Worm (Caenorhabditis elegans) whole organism, midembryonic: Measurements from ENCODE around the gene crb-1.

Experiments used
- T22C8.4 ChIP-seq: fragments of 200-800 bp; sonication (Bioruptor generic); IDR thresholded peaks from 2 replicates; pipeline ENCODE4 v1.3.6; 2022; ENCODE audit warnings: missing genetic modification characterization, missing compliant biosample characterization
- cog-1 ChIP-seq: sonication (generic microtip); optimal IDR thresholded peaks from 2 replicates; lab custom pipeline; 2016; ENCODE audit warnings: missing genetic modification characterization, missing compliant biosample characterization
- flt-1 ChIP-seq: fragments of 200-800 bp; sonication (Bioruptor generic); IDR thresholded peaks from 2 replicates; pipeline ENCODE4 v1.3.6; 2022; ENCODE audit warnings: missing genetic modification characterization, missing compliant biosample characterization
- klf-2 ChIP-seq: fragments of 200-800 bp; sonication (Bioruptor generic); conservative IDR thresholded peaks from 2 replicates; pipeline ENCODE4 v1.3.6; 2022; ENCODE audit warnings: missing genetic modification reagents, missing genetic modification characterization, missing compliant biosample characterization
- med-1 ChIP-seq: sonication (generic microtip); optimal IDR thresholded peaks from 2 replicates; lab custom pipeline; 2017; ENCODE audit warnings: missing genetic modification characterization, mild to moderate bottlenecking, missing compliant biosample characterization, antibody characterized with exemption, missing genetic modification reagents; ENCODE audit not compliant: insufficient read depth
- ref-1 ChIP-seq: fragments of 200-800 bp; sonication (Bioruptor generic); conservative IDR thresholded peaks from 2 replicates; pipeline ENCODE4 v1.3.6; 2022; ENCODE audit warnings: missing genetic modification reagents, missing genetic modification characterization, missing compliant biosample characterization
- tab-1 ChIP-seq: fragments of 200-800 bp; sonication (Bioruptor generic); IDR thresholded peaks from 2 replicates; pipeline ENCODE4 v1.3.6; 2022; ENCODE audit warnings: missing genetic modification characterization, missing compliant biosample characterization
- ztf-23 ChIP-seq: fragments of 200-800 bp; sonication (Bioruptor generic); IDR thresholded peaks from 2 replicates; pipeline ENCODE4 v1.3.6; 2022; ENCODE audit warnings: missing genetic modification reagents, missing genetic modification characterization, missing compliant biosample characterization
- ztf-29 ChIP-seq: fragments of 200-800 bp; sonication (Bioruptor generic); IDR thresholded peaks from 2 replicates; pipeline ENCODE4 v1.3.6; 2022; ENCODE audit warnings: missing genetic modification reagents, missing genetic modification characterization, missing compliant biosample characterization

Gene crb-1

DNA sequence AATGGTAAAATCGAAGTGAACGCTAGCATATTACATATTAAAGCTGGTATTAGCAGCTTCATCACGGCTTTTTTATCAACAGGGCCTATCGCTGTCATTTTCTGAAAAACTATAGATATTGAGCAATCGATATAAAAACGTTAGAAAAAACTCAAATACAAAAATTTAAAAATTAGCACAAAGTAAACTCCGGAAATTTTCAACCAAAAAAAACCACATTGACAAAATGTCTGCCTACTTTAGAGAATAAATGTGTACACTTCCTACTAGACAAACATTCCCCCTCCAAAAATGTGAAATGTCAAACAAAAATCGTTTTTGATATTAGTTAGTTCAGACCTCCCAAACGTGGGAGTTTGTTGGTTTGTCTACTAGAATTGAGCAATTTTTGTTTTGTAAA is 45.3 kb downstream of the crb-1 start, which contains the start of gene mfsd-10:
Gene mfsd-10, minus strand, starts transcription at position 101 of the 400 bp plus-strand sequence.
- TF ChIP-seq flt-1 (GFP tag; lab: Robert Waterston, UW) (no peak), klf-2 (GFP tag; lab: Robert Waterston, UW) (no peak), ref-1 (no peak), ztf-29 (no peak), T22C8.4 (GFP tag; lab: Robert Waterston, UW) (no peak), med-1 (no peak), cog-1 (no peak), tab-1 (GFP tag; lab: Robert Waterston, UW) (no peak), ztf-23 (GFP tag; lab: Robert Waterston, UW) (no peak)

DNA sequence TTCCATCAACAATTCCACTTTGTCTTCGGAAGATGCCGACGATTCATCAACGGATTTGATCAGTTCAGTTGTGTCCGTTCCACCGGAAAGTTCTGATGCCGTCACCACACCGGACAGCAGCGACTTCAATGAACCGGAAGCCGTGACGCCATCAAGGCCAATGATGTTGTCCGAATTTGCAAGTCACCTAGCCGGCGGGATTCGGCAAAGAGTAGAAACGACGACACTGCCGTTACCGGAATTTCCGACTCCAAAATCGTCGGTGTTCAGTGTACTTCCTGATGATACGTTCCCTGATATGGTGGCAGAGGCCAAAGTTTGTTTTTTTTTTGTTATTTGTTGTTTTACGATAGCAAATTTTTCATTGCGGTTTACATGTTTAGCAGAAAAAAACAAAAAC is 50.3 kb downstream of the crb-1 start:
- no peak for TF ChIP-seq ztf-23 (GFP tag; lab: Robert Waterston, UW)
- no peak for TF ChIP-seq flt-1 (GFP tag; lab: Robert Waterston, UW)
- no peak for TF ChIP-seq T22C8.4 (GFP tag; lab: Robert Waterston, UW)
- TF ChIP-seq klf-2 (GFP tag; lab: Robert Waterston, UW), result no peak
- no peak for TF ChIP-seq tab-1 (GFP tag; lab: Robert Waterston, UW)
- TF ChIP-seq med-1, result no peak
- no peak for TF ChIP-seq cog-1
- TF ChIP-seq ref-1, result no peak

DNA sequence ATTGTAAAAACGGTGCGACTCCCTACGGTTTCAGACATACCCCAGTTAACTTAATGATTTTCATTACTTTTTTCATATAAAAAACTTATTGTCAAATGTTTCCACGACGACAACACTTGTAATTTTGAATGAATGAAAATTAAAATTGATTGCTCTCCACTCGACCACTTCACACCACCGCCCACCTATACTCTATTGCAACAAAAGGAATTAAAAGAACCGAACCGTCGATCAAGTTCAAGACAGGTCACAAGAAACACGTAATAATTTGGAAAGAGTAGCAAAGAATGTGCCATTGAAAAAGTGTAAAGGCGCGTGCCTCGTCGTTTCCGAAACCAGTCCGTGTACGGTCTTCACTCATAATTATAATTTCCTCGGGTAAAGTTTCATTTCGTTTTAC is 51.3 kb downstream of the crb-1 start, which contains the start of gene F10D7.11:
Gene F10D7.11, plus strand, starts transcription at position 301 of the 400 bp plus-strand sequence.
- TF ChIP-seq T22C8.4 (GFP tag; lab: Robert Waterston, UW), result no peak
- no peak for TF ChIP-seq flt-1 (GFP tag; lab: Robert Waterston, UW)

DNA sequence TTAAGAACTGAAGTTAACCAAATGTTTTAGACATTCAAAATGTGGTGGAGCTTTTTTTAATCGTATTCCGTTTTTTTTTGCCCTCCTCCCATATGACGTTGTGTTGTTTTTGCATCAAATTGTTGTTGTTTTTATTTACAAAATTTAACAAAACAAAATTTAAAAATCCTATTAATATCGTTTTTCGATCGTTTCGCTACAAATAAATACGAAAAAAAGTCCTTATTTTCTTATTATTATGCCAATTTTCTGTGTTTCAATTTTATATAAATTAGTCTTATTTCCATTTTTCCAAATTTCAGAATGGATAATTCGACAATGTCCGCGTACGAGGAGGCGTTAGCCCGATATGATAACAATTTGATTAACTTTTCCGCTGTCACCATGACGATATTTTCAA is 54.4 kb downstream of the crb-1 start, which contains the start of gene npr-36:
Gene npr-36, plus strand, starts transcription at position 301 of the 400 bp plus-strand sequence.
- TF ChIP-seq tab-1 (GFP tag; lab: Robert Waterston, UW), result no peak
- no peak for TF ChIP-seq ztf-23 (GFP tag; lab: Robert Waterston, UW)

DNA sequence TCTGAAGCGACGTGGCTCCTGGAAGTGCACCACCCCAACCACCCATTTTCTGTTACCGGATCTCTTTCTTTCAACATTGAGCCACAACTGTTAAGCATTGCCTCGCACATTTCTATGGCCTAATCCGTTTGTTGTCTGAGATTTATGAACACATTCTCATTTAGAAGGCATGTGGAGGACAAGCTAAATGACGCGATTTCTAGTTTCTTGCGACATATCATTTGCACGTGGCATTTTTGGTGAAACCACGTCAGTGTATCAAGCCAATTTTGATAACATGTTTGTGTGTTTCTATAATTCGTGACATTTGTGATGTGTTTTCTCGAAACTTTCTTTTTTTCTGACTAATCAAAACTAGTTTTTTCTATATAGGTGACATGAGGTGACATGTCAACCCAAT is 57.1 kb downstream of the crb-1 start:
- TF ChIP-seq ref-1, result no peak
- no peak for TF ChIP-seq T22C8.4 (GFP tag; lab: Robert Waterston, UW)
- no peak for TF ChIP-seq ztf-23 (GFP tag; lab: Robert Waterston, UW)
- no peak for TF ChIP-seq ztf-29
- TF ChIP-seq tab-1 (GFP tag; lab: Robert Waterston, UW), result no peak
- TF ChIP-seq cog-1, result no peak
- TF ChIP-seq klf-2 (GFP tag; lab: Robert Waterston, UW), result no peak
- TF ChIP-seq med-1, result no peak
- TF ChIP-seq flt-1 (GFP tag; lab: Robert Waterston, UW), result no peak

DNA sequence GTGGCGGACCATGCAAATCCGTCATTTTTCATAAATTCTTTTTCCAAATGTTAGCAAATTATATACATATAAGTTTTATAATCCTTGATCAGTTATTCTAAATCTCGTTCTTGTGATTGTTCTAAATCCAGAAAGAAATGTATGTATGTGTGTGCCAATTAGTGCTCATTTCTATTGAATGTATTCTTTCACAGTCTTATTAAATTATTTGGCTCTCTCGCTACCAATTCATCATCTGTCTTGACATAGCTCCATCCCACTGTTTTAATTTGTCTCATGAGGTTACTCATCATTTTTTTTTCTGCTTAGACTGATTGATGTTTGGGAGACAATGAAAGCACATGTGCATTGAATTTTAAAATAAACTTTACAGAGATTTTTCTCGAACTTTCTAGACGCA is 58.4 kb downstream of the crb-1 start:
- TF ChIP-seq T22C8.4 (GFP tag; lab: Robert Waterston, UW) (no peak), med-1 (no peak), cog-1 (no peak), ztf-29 (no peak), tab-1 (GFP tag; lab: Robert Waterston, UW) (no peak), klf-2 (GFP tag; lab: Robert Waterston, UW) (no peak), flt-1 (GFP tag; lab: Robert Waterston, UW) (no peak)
